Worm (Caenorhabditis elegans) whole organism, young adult: ENCODE results near the gene rps-21.

Source experiments
- F10E7.11 ChIP-seq: sonication (generic microtip); optimal IDR thresholded peaks from 2 replicates; lab custom pipeline; 2017; ENCODE audit warnings: mild to moderate bottlenecking, missing genetic modification characterization, moderate library complexity, missing compliant biosample characterization
- F22D6.2 ChIP-seq: sonication (generic microtip); optimal IDR thresholded peaks from 2 replicates; lab custom pipeline; 2016; ENCODE audit warnings: mild to moderate bottlenecking, missing genetic modification characterization, missing compliant biosample characterization
- F23B12.7 ChIP-seq: sonication (generic microtip); optimal IDR thresholded peaks from 2 replicates; lab custom pipeline; 2017; ENCODE audit warnings: missing genetic modification characterization, mild to moderate bottlenecking, missing compliant biosample characterization, antibody characterized with exemption, moderate library complexity; ENCODE audit not compliant: insufficient read depth
- F49E8.2 ChIP-seq: sonication (generic microtip); optimal IDR thresholded peaks from 3 replicates; lab custom pipeline; 2017; ENCODE audit warnings: missing genetic modification characterization, mild to moderate bottlenecking, missing compliant biosample characterization, antibody characterized with exemption, moderate library complexity; ENCODE audit not compliant: insufficient read depth
- K12H6.12 ChIP-seq: fragments of 200-800 bp; sonication (Bioruptor generic); optimal IDR thresholded peaks from 2 replicates; lab custom pipeline; 2018; ENCODE audit warnings: mild to moderate bottlenecking, missing genetic modification characterization, missing compliant biosample characterization
- Y79H2A.3 ChIP-seq: fragments of 200-800 bp; sonication (Bioruptor generic); conservative IDR thresholded peaks from 2 replicates; pipeline ENCODE4 v1.3.6; 2022; ENCODE audit warnings: missing genetic modification reagents, missing genetic modification characterization, missing compliant biosample characterization
- Y95B8A.8 ChIP-seq: fragments of 200-800 bp; sonication (Bioruptor generic); IDR thresholded peaks from 2 replicates; pipeline ENCODE4 v1.3.6; 2022; ENCODE audit warnings: missing genetic modification reagents, missing genetic modification characterization, missing compliant biosample characterization
- ZK185.1 ChIP-seq: sonication (generic microtip); optimal IDR thresholded peaks from 2 replicates; lab custom pipeline; 2016; ENCODE audit warnings: mild to moderate bottlenecking, missing genetic modification characterization, missing compliant biosample characterization; ENCODE audit not compliant: poor library complexity, severe bottlenecking
- ama-1 ChIP-seq, 3 experiments: fragments of 150-350 bp in 1 of 3; sonication (generic microtip) in 2 of 3; optimal IDR thresholded peaks; 2 replicates each; lab custom pipeline; 2014 to 2018; ENCODE audit warnings: missing biosample characterization in 2 of 3, missing genetic modification characterization in 2 of 3, missing genetic modification reagents in 2 of 3
- attf-5 ChIP-seq: fragments of 200-800 bp; sonication (Bioruptor generic); optimal IDR thresholded peaks from 2 replicates; lab custom pipeline; 2018; ENCODE audit warnings: mild to moderate bottlenecking, missing genetic modification characterization, missing compliant biosample characterization
- lsl-1 ChIP-seq: fragments of 200-800 bp; sonication (Bioruptor generic); optimal IDR thresholded peaks from 2 replicates; lab custom pipeline; 2018; ENCODE audit warnings: mild to moderate bottlenecking, missing genetic modification characterization, moderate library complexity, missing compliant biosample characterization
- nfya-1 ChIP-seq: sonication (generic microtip); optimal IDR thresholded peaks from 2 replicates; lab custom pipeline; 2017; ENCODE audit warnings: antibody characterized with exemption, missing compliant biosample characterization, missing genetic modification characterization, borderline replicate concordance; ENCODE audit not compliant: insufficient read depth
- xnd-1 ChIP-seq: sonication (generic microtip); optimal IDR thresholded peaks from 2 replicates; lab custom pipeline; 2016; ENCODE audit warnings: missing genotype, missing genetic modification reagents, missing genetic modification characterization, missing compliant biosample characterization

DNA sequence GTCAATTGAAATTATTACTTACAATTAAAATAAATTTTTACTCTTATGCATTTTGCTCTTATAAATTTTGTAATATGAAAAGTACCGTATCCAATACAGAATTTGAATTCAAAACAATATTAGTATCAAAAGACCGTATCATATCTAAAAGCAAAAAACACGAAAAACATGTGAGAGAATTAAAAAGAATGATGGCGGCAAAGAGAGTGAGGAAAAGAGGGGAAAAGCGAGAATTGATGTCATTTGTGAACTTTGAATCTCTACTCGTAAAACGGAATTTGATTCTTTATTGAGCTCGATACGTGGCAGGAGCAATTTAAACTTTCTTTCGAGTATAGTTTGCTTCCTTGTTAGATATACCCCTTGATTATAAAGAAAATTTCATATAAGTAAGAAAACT, 34.9 kb downstream of the rps-21 start:
- TF ChIP-seq nfya-1 (tag; lab: Kevin White, UChicago) (no peak), ama-1 (optimal IDR thresholded peaks at IDR 0.05; lab: Kevin White, UChicago) (no peak), ama-1 (GFP tag; optimal IDR thresholded peaks at IDR 0.05; lab: Kevin White, UChicago) (no peak), Y95B8A.8 (GFP tag; lab: Robert Waterston, UW) (no peak), Y79H2A.3 (no peak), F10E7.11 (tag; lab: Kevin White, UChicago) (no peak), F22D6.2 (tag; lab: Kevin White, UChicago) (no peak), F23B12.7 (tag; lab: Kevin White, UChicago) (no peak), lsl-1 (GFP tag; lab: Kevin White, UChicago) (no peak), ZK185.1 (tag; lab: Kevin White, UChicago) (no peak), K12H6.12 (tag; lab: Kevin White, UChicago) (no peak), xnd-1 (tag; lab: Kevin White, UChicago) (no peak), F49E8.2 (tag; lab: Kevin White, UChicago) (no peak), attf-5 (GFP tag; lab: Kevin White, UChicago) (no peak)
